Fruit fly (Drosophila melanogaster) whole organism, embryonic: ENCODE data around the gene Ing3.
A peak's percentile ranks its signal among the peaks of the same experiment; 100 is the strongest.

Experiments used
- B-H2 ChIP-seq: fragments of 200-800 bp; sonication (Bioruptor generic); optimal IDR thresholded peaks from 2 replicates; lab custom pipeline; 2018; ENCODE audit warnings: missing biosample characterization, mild to moderate bottlenecking, missing genetic modification characterization
- CG10462 ChIP-seq: fragments of 200-800 bp; sonication (Bioruptor generic); optimal IDR thresholded peaks from 2 replicates; lab custom pipeline; 2016; ENCODE audit warnings: missing biosample characterization, missing genetic modification characterization
- CG11504 ChIP-seq: fragments of 200-800 bp; sonication (Bioruptor generic); optimal IDR thresholded peaks from 3 replicates; lab custom pipeline; 2019; ENCODE audit warnings: missing biosample characterization, mild to moderate bottlenecking, missing genetic modification characterization, moderate library complexity
- CG12219 ChIP-seq: fragments of 200-800 bp; sonication (Bioruptor generic); optimal IDR thresholded peaks from 3 replicates; lab custom pipeline; 2018; ENCODE audit warnings: missing biosample characterization, mild to moderate bottlenecking, missing genetic modification characterization
- CG12769 ChIP-seq: fragments of 200-800 bp; sonication (Bioruptor generic); optimal IDR thresholded peaks from 2 replicates; lab custom pipeline; 2019; ENCODE audit warnings: missing biosample characterization, mild to moderate bottlenecking, missing genetic modification characterization, moderate library complexity
- CG13775 ChIP-seq: fragments of 200-800 bp; sonication (Bioruptor generic); optimal IDR thresholded peaks from 3 replicates; lab custom pipeline; 2017; ENCODE audit warnings: missing biosample characterization, mild to moderate bottlenecking, missing genetic modification characterization
- CG13894 ChIP-seq: fragments of 200-800 bp; sonication (Bioruptor generic); optimal IDR thresholded peaks from 3 replicates; lab custom pipeline; 2018; ENCODE audit warnings: missing biosample characterization, mild to moderate bottlenecking, missing genetic modification characterization, moderate library complexity
- CG15696 ChIP-seq: fragments of 200-800 bp; sonication (Bioruptor generic); optimal IDR thresholded peaks from 2 replicates; lab custom pipeline; 2019; ENCODE audit warnings: missing biosample characterization, mild to moderate bottlenecking, missing genetic modification characterization, moderate library complexity
- CG17359 ChIP-seq: fragments of 200-800 bp; sonication (Bioruptor generic); optimal IDR thresholded peaks from 3 replicates; lab custom pipeline; 2018; ENCODE audit warnings: missing biosample characterization, mild to moderate bottlenecking, missing genetic modification characterization, moderate library complexity
- CG18011 ChIP-seq: fragments of 200-800 bp; sonication (Bioruptor generic); optimal IDR thresholded peaks from 2 replicates; lab custom pipeline; 2017; ENCODE audit warnings: missing biosample characterization, missing genetic modification characterization, mild to moderate bottlenecking, moderate library complexity, missing genotype
- CG2116 ChIP-seq: fragments of 200-800 bp; sonication (Bioruptor generic); optimal IDR thresholded peaks from 3 replicates; lab custom pipeline; 2018; ENCODE audit warnings: missing biosample characterization, mild to moderate bottlenecking, missing genetic modification characterization
- CG2129 ChIP-seq: fragments of 200-800 bp; sonication (Bioruptor generic); IDR thresholded peaks from 2 replicates; pipeline ENCODE4 v1.3.6; 2022; ENCODE audit warnings: missing biosample characterization, missing genetic modification characterization; ENCODE audit not compliant: partially characterized antibody
- CG2202 ChIP-seq: fragments of 200-800 bp; sonication (Bioruptor generic); optimal IDR thresholded peaks from 2 replicates; lab custom pipeline; 2018; ENCODE audit warnings: missing biosample characterization, mild to moderate bottlenecking, missing genetic modification characterization
- CG30020 ChIP-seq: fragments of 200-800 bp; optimal IDR thresholded peaks from 2 replicates; lab custom pipeline; 2019; ENCODE audit warnings: missing biosample characterization, mild to moderate bottlenecking, missing genetic modification characterization, moderate library complexity
- CG33213 ChIP-seq: fragments of 200-800 bp; sonication (Bioruptor generic); optimal IDR thresholded peaks from 3 replicates; lab custom pipeline; 2016; ENCODE audit warnings: missing biosample characterization, missing genetic modification characterization
- CG3726 ChIP-seq: fragments of 200-800 bp; sonication (Bioruptor generic); IDR thresholded peaks from 3 replicates; pipeline ENCODE4, ENCODE4 v1.3.6; 2022; ENCODE audit warnings: missing biosample characterization, missing genetic modification characterization
- CG3838 ChIP-seq: fragments of 200-800 bp; sonication (Bioruptor generic); optimal IDR thresholded peaks from 3 replicates; lab custom pipeline; 2016; ENCODE audit warnings: missing biosample characterization, missing genetic modification characterization
- CG4707 ChIP-seq: fragments of 200-800 bp; sonication (Bioruptor generic); optimal IDR thresholded peaks from 2 replicates; lab custom pipeline; 2018; ENCODE audit warnings: missing biosample characterization, mild to moderate bottlenecking, missing genetic modification characterization, moderate library complexity
- CG4854 ChIP-seq: fragments of 200-800 bp; sonication (Bioruptor generic); optimal IDR thresholded peaks from 2 replicates; lab custom pipeline; 2016; ENCODE audit warnings: missing biosample characterization, missing genetic modification characterization, inconsistent platforms
- CG8089 ChIP-seq: fragments of 200-800 bp; sonication (Bioruptor generic); optimal IDR thresholded peaks from 3 replicates; lab custom pipeline; 2016; ENCODE audit warnings: missing biosample characterization, missing genetic modification characterization
- ERR ChIP-seq: fragments of 200-800 bp; sonication (Bioruptor generic); optimal IDR thresholded peaks from 2 replicates; lab custom pipeline; 2016; ENCODE audit warnings: missing biosample characterization, missing genetic modification characterization
- Fer2 ChIP-seq: fragments of 200-800 bp; sonication (Bioruptor generic); optimal IDR thresholded peaks from 2 replicates; lab custom pipeline; 2018; ENCODE audit warnings: missing biosample characterization, mild to moderate bottlenecking, missing genetic modification characterization, moderate library complexity
- HLH4C ChIP-seq: fragments of 200-800 bp; sonication (Bioruptor generic); IDR thresholded peaks from 3 replicates; pipeline ENCODE4 v1.3.6; 2022; ENCODE audit warnings: missing biosample characterization, missing genetic modification characterization; ENCODE audit not compliant: partially characterized antibody
- Med ChIP-seq: fragments of 200-800 bp; sonication (Bioruptor generic); peaks from one replicate; lab custom pipeline; 2016; ENCODE audit warnings: missing biosample characterization, missing genetic modification characterization, mild to moderate bottlenecking, inconsistent platforms, moderate library complexity
- Meics ChIP-seq: fragments of 200-800 bp; sonication (Bioruptor generic); optimal IDR thresholded peaks from 2 replicates; lab custom pipeline; 2017; ENCODE audit warnings: missing biosample characterization, mild to moderate bottlenecking, missing genetic modification characterization
- NK7.1 ChIP-seq: fragments of 200-800 bp; sonication (Bioruptor generic); optimal IDR thresholded peaks from 3 replicates; lab custom pipeline; 2016; ENCODE audit warnings: missing biosample characterization, missing genetic modification characterization
- Nf-YA ChIP-seq: fragments of 200-800 bp; sonication (Bioruptor generic); IDR thresholded peaks from 2 replicates; pipeline ENCODE4 v1.3.6; 2022; ENCODE audit warnings: missing biosample characterization, missing genetic modification characterization
- PHDP ChIP-seq: fragments of 200-800 bp; sonication (Bioruptor generic); optimal IDR thresholded peaks from 3 replicates; lab custom pipeline; 2018; ENCODE audit warnings: missing biosample characterization, mild to moderate bottlenecking, missing genetic modification characterization, moderate library complexity
- Pdp1 ChIP-seq, 2 experiments: fragments of 200-800 bp; sonication (Bioruptor generic); optimal IDR thresholded peaks; 3 replicates each; lab custom pipeline; 2016; ENCODE audit warnings: missing biosample characterization in 2 of 2, missing genetic modification characterization in 2 of 2, mild to moderate bottlenecking in 1 of 2, moderate library complexity in 1 of 2
- Ptx1 ChIP-seq: fragments of 200-800 bp; sonication (Bioruptor generic); IDR thresholded peaks from 2 replicates; pipeline ENCODE4 v1.3.6; 2022; ENCODE audit warnings: missing biosample characterization, missing genetic modification characterization
- Scr ChIP-seq: fragments of 200-800 bp; sonication (Bioruptor generic); IDR thresholded peaks from 2 replicates; pipeline ENCODE4 v1.3.6; 2022; ENCODE audit warnings: missing biosample characterization, missing genetic modification characterization; ENCODE audit not compliant: partially characterized antibody
- Sin3A ChIP-seq: fragments of >200 bp; optimal IDR thresholded peaks from 2 replicates; lab custom pipeline; 2018
- Taf1 ChIP-seq: fragments of 200-800 bp; sonication (Bioruptor generic); IDR thresholded peaks from 2 replicates; pipeline ENCODE4 v1.3.6; 2022; ENCODE audit warnings: missing biosample characterization, missing genetic modification characterization
- ac ChIP-seq: fragments of 200-800 bp; sonication (Bioruptor generic); optimal IDR thresholded peaks from 3 replicates; lab custom pipeline; 2017; ENCODE audit warnings: missing biosample characterization, mild to moderate bottlenecking, missing genetic modification characterization
- ap ChIP-seq: fragments of 200-800 bp; sonication (Bioruptor generic); IDR thresholded peaks from 2 replicates; pipeline ENCODE4 v1.3.6; 2022; ENCODE audit warnings: missing biosample characterization, missing genetic modification characterization
- bbx ChIP-seq: fragments of 200-800 bp; sonication (Bioruptor generic); IDR thresholded peaks from 2 replicates; pipeline ENCODE4 v1.3.6; 2022; ENCODE audit warnings: missing biosample characterization, missing genetic modification characterization; ENCODE audit not compliant: partially characterized antibody
- cwo ChIP-seq: fragments of 200-800 bp; sonication (Bioruptor generic); optimal IDR thresholded peaks from 3 replicates; lab custom pipeline; 2017; ENCODE audit warnings: missing biosample characterization, missing genetic modification characterization, mild to moderate bottlenecking, moderate library complexity, missing genetic modification reagents
- fd64A ChIP-seq: fragments of 200-800 bp; sonication (Bioruptor generic); optimal IDR thresholded peaks from 3 replicates; lab custom pipeline; 2018; ENCODE audit warnings: missing biosample characterization, mild to moderate bottlenecking, missing genetic modification characterization
- gce ChIP-seq: fragments of 200-800 bp; sonication (Bioruptor generic); IDR thresholded peaks from 3 replicates; pipeline ENCODE4 v1.3.6; 2022; ENCODE audit warnings: missing biosample characterization, missing genetic modification characterization
- grn ChIP-seq: fragments of 200-800 bp; sonication (Bioruptor generic); optimal IDR thresholded peaks from 3 replicates; lab custom pipeline; 2017; ENCODE audit warnings: missing biosample characterization, missing genetic modification characterization
- lbe ChIP-seq: fragments of 200-800 bp; sonication (Bioruptor generic); optimal IDR thresholded peaks from 2 replicates; lab custom pipeline; 2016; ENCODE audit warnings: missing biosample characterization, mild to moderate bottlenecking, missing genetic modification characterization
- lilli ChIP-seq: fragments of 200-800 bp; sonication (Bioruptor generic); optimal IDR thresholded peaks from 3 replicates; lab custom pipeline; 2016; ENCODE audit warnings: missing biosample characterization, missing genetic modification characterization
- mld ChIP-seq: fragments of 200-800 bp; sonication (Bioruptor generic); IDR thresholded peaks from 3 replicates; pipeline ENCODE4 v1.3.6; 2022; ENCODE audit warnings: missing biosample characterization, missing genetic modification characterization; ENCODE audit not compliant: partially characterized antibody
- nerfin-2 ChIP-seq: fragments of 200-800 bp; sonication (Bioruptor generic); IDR thresholded peaks from 2 replicates; pipeline ENCODE4 v1.3.6; 2022; ENCODE audit warnings: missing biosample characterization, missing genetic modification characterization; ENCODE audit not compliant: partially characterized antibody
- nmo ChIP-seq: fragments of 200-800 bp; sonication (Bioruptor generic); optimal IDR thresholded peaks from 2 replicates; lab custom pipeline; 2018; ENCODE audit warnings: missing biosample characterization, mild to moderate bottlenecking, missing genetic modification characterization, moderate library complexity
- pita ChIP-seq: fragments of 200-800 bp; sonication (Bioruptor generic); optimal IDR thresholded peaks from 2 replicates; lab custom pipeline; 2017; ENCODE audit warnings: missing biosample characterization, mild to moderate bottlenecking, missing genetic modification characterization
- slou ChIP-seq: fragments of 200-800 bp; sonication (Bioruptor generic); optimal IDR thresholded peaks from 3 replicates; lab custom pipeline; 2016; ENCODE audit warnings: missing biosample characterization, missing genetic modification characterization
- tgo ChIP-seq: fragments of 200-800 bp; sonication (Bioruptor generic); IDR thresholded peaks from 3 replicates; pipeline ENCODE4 v1.3.6; 2022; ENCODE audit warnings: missing biosample characterization, missing genetic modification characterization
- tin ChIP-seq: fragments of 200-800 bp; sonication (Bioruptor generic); optimal IDR thresholded peaks from 3 replicates; lab custom pipeline; 2016; ENCODE audit warnings: missing biosample characterization, missing genetic modification characterization
- tna ChIP-seq: fragments of 200-800 bp; sonication (Bioruptor generic); IDR thresholded peaks from 2 replicates; pipeline ENCODE4 v1.3.6; 2022; ENCODE audit warnings: missing biosample characterization, missing genetic modification characterization; ENCODE audit not compliant: partially characterized antibody

Ing3 gene

DNA sequence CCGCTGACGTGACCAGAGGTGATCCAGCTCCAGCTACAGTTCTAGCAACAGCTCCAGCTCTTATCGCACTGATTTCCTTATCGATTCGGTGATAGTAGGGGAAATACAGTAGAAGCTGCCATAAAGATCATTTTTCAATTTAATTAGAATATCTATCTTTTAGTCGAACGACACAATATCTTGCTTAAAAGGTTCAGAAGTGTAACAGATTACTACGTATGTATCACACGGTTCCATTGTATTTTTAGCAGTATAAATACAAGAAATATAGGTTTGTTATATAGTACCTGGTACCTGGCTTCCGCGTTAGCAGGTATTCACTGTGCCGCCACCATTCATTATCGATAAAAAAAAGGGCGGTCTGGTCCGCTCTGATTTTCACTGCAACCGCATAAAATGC is 8.0 kb downstream of the Ing3 start (continued):
- TF ChIP-seq CG13894 (tag; lab: Kevin White, UChicago): peak; percentile 70
- no peak for TF ChIP-seq NK7.1
- TF ChIP-seq Meics (GFP tag; lab: Kevin White, UChicago): peak; percentile 84
- peak; percentile 87 for TF ChIP-seq CG12219 (GFP tag; lab: Kevin White, UChicago)
- TF ChIP-seq CG11504 (tag; lab: Kevin White, UChicago): peak; percentile 89
- TF ChIP-seq CG2116 (GFP tag; lab: Kevin White, UChicago): peak; percentile 31
- peak; percentile 43 for TF ChIP-seq B-H2
- no peak for TF ChIP-seq pita (GFP tag; lab: Kevin White, UChicago)
- peak; percentile 19 for TF ChIP-seq ac (GFP tag; lab: Kevin White, UChicago)
- TF ChIP-seq Scr (GFP tag; lab: Robert Waterston, UW): no peak
- peak; percentile 72 for TF ChIP-seq CG8089 (GFP tag; lab: Kevin White, UChicago)
- TF ChIP-seq tin (GFP tag; lab: Kevin White, UChicago): peak; percentile 80
- TF ChIP-seq CG3838: peak; percentile 31
- peak; percentile 87 for TF ChIP-seq CG12769 (tag; lab: Kevin White, UChicago)
- peak; percentile 79 for TF ChIP-seq tgo (GFP tag; lab: Robert Waterston, UW)
- no peak for TF ChIP-seq CG2129 (GFP tag; lab: Robert Waterston, UW)
- no peak for TF ChIP-seq mld (GFP tag; lab: Robert Waterston, UW)
- peak; percentile 65 for TF ChIP-seq fd64A (GFP tag; lab: Kevin White, UChicago)
- peak; percentile 86 for TF ChIP-seq nmo (GFP tag; lab: Kevin White, UChicago)
- TF ChIP-seq lbe: peak; percentile 54
- peak; percentile 56 for TF ChIP-seq CG4854 (GFP tag; lab: Kevin White, UChicago)
- TF ChIP-seq Pdp1 (GFP tag; optimal IDR thresholded peaks at IDR 0.05; lab: Kevin White, UChicago): peak; percentile 14 to 83
- no peak for TF ChIP-seq tna
- TF ChIP-seq CG10462 (GFP tag; lab: Kevin White, UChicago): peak; percentile 58
- TF ChIP-seq grn: peak; percentile 77
- TF ChIP-seq CG13775 (GFP tag; lab: Kevin White, UChicago): peak; percentile 67
- peak; percentile 88 for TF ChIP-seq lilli (GFP tag; lab: Kevin White, UChicago)
- peak; percentile 44 for TF ChIP-seq CG2202 (tag; lab: Kevin White, UChicago)
- no peak for TF ChIP-seq bbx (GFP tag; lab: Robert Waterston, UW)
- peak; percentile 43; the same call in 1 of the 2 replicates for TF ChIP-seq ap (GFP tag; lab: Robert Waterston, UW)
- peak; percentile 79; the same call in 2 of the 3 replicates for TF ChIP-seq gce
- TF ChIP-seq Sin3A (lab: Kevin White, UChicago): no peak
- peak; percentile 49 for TF ChIP-seq CG18011 (GFP tag; lab: Kevin White, UChicago)
- TF ChIP-seq nerfin-2 (GFP tag; lab: Robert Waterston, UW): no peak
- peak; percentile 46; the same call in 1 of the 2 replicates for TF ChIP-seq Taf1 (GFP tag; lab: Robert Waterston, UW)
- TF ChIP-seq cwo (GFP tag; lab: Kevin White, UChicago): peak; percentile 78
- TF ChIP-seq CG4707 (GFP tag; lab: Kevin White, UChicago): peak; percentile 44
- no peak for TF ChIP-seq slou (GFP tag; lab: Kevin White, UChicago)
- peak; percentile 81 for TF ChIP-seq Ptx1 (GFP tag; lab: Robert Waterston, UW)
- TF ChIP-seq Fer2 (tag; lab: Kevin White, UChicago): peak; percentile 70
- TF ChIP-seq CG3726: no peak
- TF ChIP-seq HLH4C (GFP tag; lab: Robert Waterston, UW): no peak
- TF ChIP-seq ERR: peak; percentile 54
- peak; percentile 85 for TF ChIP-seq Med
- peak; percentile 62; the same call in 1 of the 2 replicates for TF ChIP-seq Nf-YA (GFP tag; lab: Robert Waterston, UW)
- peak; percentile 12 for TF ChIP-seq CG30020 (tag; lab: Kevin White, UChicago)
- peak; percentile 84 for TF ChIP-seq PHDP (tag; lab: Kevin White, UChicago)
- TF ChIP-seq CG17359 (tag; lab: Kevin White, UChicago): peak; percentile 90
- TF ChIP-seq CG15696 (tag; lab: Kevin White, UChicago): peak; percentile 71
- TF ChIP-seq CG33213 (GFP tag; lab: Kevin White, UChicago): peak; percentile 62
